Fruit fly (Drosophila melanogaster): Measurements from ENCODE around the gene CG15638.

dm6 chr2L:13521807-13522206 lies 13.8 kb downstream of the CG15638 start:
- TF ChIP-seq EcR (GFP tag; optimal IDR thresholded peaks at IDR 0.05) (no peak), usp (GFP tag; optimal IDR thresholded peaks at IDR 0.05) (no peak), psq (optimal IDR thresholded peaks at IDR 0.05) (no peak)

Measured in whole organism.